Worm (Caenorhabditis elegans): ENCODE results near the gene F39F10.5.

DNA sequence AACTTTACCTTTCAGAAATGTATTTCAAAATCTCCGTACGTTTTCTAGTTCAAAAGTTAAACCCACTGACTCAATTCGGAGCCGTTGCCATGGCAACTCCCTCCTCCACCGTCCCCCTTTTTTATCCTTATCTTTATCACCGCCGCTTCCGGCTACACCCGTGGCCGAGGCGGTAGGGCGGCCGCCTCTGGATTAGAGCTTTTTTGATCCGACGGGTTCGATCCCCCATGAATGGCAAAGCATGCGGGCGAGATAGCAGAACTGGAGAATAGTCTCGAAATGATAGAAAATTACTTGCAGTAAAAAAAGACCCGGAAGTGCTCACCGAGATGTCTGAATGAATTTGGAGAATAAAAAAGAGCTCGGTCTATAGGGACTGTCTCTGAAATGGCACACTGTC, 19.8 kb downstream of the F39F10.5 start:
- TF ChIP-seq ama-1 (optimal IDR thresholded peaks at IDR 0.05) (no peak), unc-62 (GFP tag; optimal IDR thresholded peaks at IDR 0.05) (no peak), nhr-11 (tag; optimal IDR thresholded peaks at IDR 0.05) (no peak)
